Fruit fly (Drosophila melanogaster) whole organism, embryonic: ENCODE data around the gene CG16779.

Source experiments
- Adf1 ChIP-seq: fragments of 200-800 bp; sonication (Bioruptor generic); IDR thresholded peaks from 2 replicates; pipeline ENCODE4 v1.3.6; 2022; ENCODE audit warnings: missing biosample characterization, missing genetic modification characterization
- CG10543 ChIP-seq: fragments of 200-800 bp; sonication (Bioruptor generic); optimal IDR thresholded peaks from 3 replicates; lab custom pipeline; 2017; ENCODE audit warnings: missing biosample characterization, mild to moderate bottlenecking, missing genetic modification characterization, moderate library complexity
- CG12071 ChIP-seq: fragments of 200-800 bp; sonication (Bioruptor generic); optimal IDR thresholded peaks from 3 replicates; lab custom pipeline; 2018; ENCODE audit warnings: missing biosample characterization, mild to moderate bottlenecking, missing genetic modification characterization
- CG1233 ChIP-seq: fragments of 200-800 bp; sonication (Bioruptor generic); optimal IDR thresholded peaks from 4 replicates; lab custom pipeline; 2018; ENCODE audit warnings: missing biosample characterization, mild to moderate bottlenecking, missing genetic modification characterization
- CG12744 ChIP-seq: fragments of 200-800 bp; sonication (Bioruptor generic); optimal IDR thresholded peaks from 2 replicates; lab custom pipeline; 2016; ENCODE audit warnings: missing biosample characterization, missing genetic modification characterization
- CG12769 ChIP-seq: fragments of 200-800 bp; sonication (Bioruptor generic); optimal IDR thresholded peaks from 2 replicates; lab custom pipeline; 2019; ENCODE audit warnings: missing biosample characterization, mild to moderate bottlenecking, missing genetic modification characterization, moderate library complexity
- CG13287 ChIP-seq: fragments of 200-800 bp; sonication (Bioruptor generic); IDR thresholded peaks from 2 replicates; pipeline ENCODE4 v1.3.6; 2022; ENCODE audit warnings: missing biosample characterization, missing genetic modification characterization; ENCODE audit not compliant: partially characterized antibody
- CG13894 ChIP-seq: fragments of 200-800 bp; sonication (Bioruptor generic); optimal IDR thresholded peaks from 3 replicates; lab custom pipeline; 2018; ENCODE audit warnings: missing biosample characterization, mild to moderate bottlenecking, missing genetic modification characterization, moderate library complexity
- CG16779 ChIP-seq: fragments of 200-800 bp; sonication (Bioruptor generic); IDR thresholded peaks from 2 replicates; pipeline ENCODE4 v1.3.6; 2022; ENCODE audit warnings: missing biosample characterization, missing genetic modification characterization
- CG17385 ChIP-seq: fragments of 200-800 bp; sonication (Bioruptor generic); optimal IDR thresholded peaks from 3 replicates; lab custom pipeline; 2018; ENCODE audit warnings: missing biosample characterization, mild to moderate bottlenecking, missing genetic modification characterization
- CG17829 ChIP-seq: fragments of 200-800 bp; optimal IDR thresholded peaks from 2 replicates; lab custom pipeline; 2019; ENCODE audit warnings: missing biosample characterization, mild to moderate bottlenecking, missing genetic modification characterization, moderate library complexity
- CG1832 ChIP-seq: fragments of 200-800 bp; sonication (Bioruptor generic); optimal IDR thresholded peaks from 2 replicates; lab custom pipeline; 2017; ENCODE audit warnings: missing biosample characterization, mild to moderate bottlenecking, missing genetic modification characterization, inconsistent platforms
- CG18599 ChIP-seq: fragments of 200-800 bp; sonication (Bioruptor generic); optimal IDR thresholded peaks from 3 replicates; lab custom pipeline; 2017; ENCODE audit warnings: missing biosample characterization, missing genetic modification characterization, mild to moderate bottlenecking, moderate library complexity, missing genetic modification reagents
- CG31365 ChIP-seq: fragments of 200-800 bp; sonication (Bioruptor generic); optimal IDR thresholded peaks from 2 replicates; lab custom pipeline; 2018; ENCODE audit warnings: missing biosample characterization, mild to moderate bottlenecking, missing genetic modification characterization
- CG32532 ChIP-seq: fragments of 200-800 bp; sonication (Bioruptor generic); IDR thresholded peaks from 2 replicates; pipeline ENCODE4 v1.3.6; 2022; ENCODE audit warnings: missing biosample characterization, missing genetic modification characterization
- CG6854 ChIP-seq: fragments of 200-800 bp; sonication (Bioruptor generic); optimal IDR thresholded peaks from 3 replicates; lab custom pipeline; 2017; ENCODE audit warnings: missing biosample characterization, mild to moderate bottlenecking, missing genetic modification characterization
- CG8290 ChIP-seq, 3 experiments: fragments of 200-800 bp; sonication (Bioruptor generic); optimal IDR thresholded peaks; 2 replicates each; lab custom pipeline; 2016 to 2019; ENCODE audit warnings: missing biosample characterization in 3 of 3, missing genetic modification characterization in 3 of 3, mild to moderate bottlenecking in 2 of 3, moderate library complexity in 1 of 3
- CG9932 ChIP-seq: fragments of 200-800 bp; sonication (Bioruptor generic); IDR thresholded peaks from 2 replicates; pipeline ENCODE4 v1.3.6; 2022; ENCODE audit warnings: missing biosample characterization, missing genetic modification characterization
- Deaf1 ChIP-seq: fragments of 200-800 bp; optimal IDR thresholded peaks from 3 replicates; lab custom pipeline; 2019; ENCODE audit warnings: missing biosample characterization, mild to moderate bottlenecking, missing genetic modification characterization, moderate library complexity
- Dek ChIP-seq: fragments of 200-800 bp; sonication (Bioruptor generic); optimal IDR thresholded peaks from 3 replicates; lab custom pipeline; 2019; ENCODE audit warnings: missing biosample characterization, mild to moderate bottlenecking, missing genetic modification characterization, moderate library complexity
- Eip74EF ChIP-seq, 2 experiments: fragments of 200-800 bp in 1 of 2; fragments of >200 bp in 1 of 2; sonication (Bioruptor generic) in 1 of 2; optimal IDR thresholded peaks; 2 replicates each; lab custom pipeline; 2017 to 2019; ENCODE audit warnings: missing biosample characterization in 2 of 2, missing genetic modification characterization in 2 of 2, mild to moderate bottlenecking in 1 of 2, moderate library complexity in 1 of 2
- Fer1 ChIP-seq: fragments of 200-800 bp; sonication (Bioruptor generic); optimal IDR thresholded peaks from 2 replicates; lab custom pipeline; 2017; ENCODE audit warnings: missing biosample characterization, mild to moderate bottlenecking, missing genetic modification characterization
- Hey ChIP-seq: fragments of 200-800 bp; sonication (Bioruptor generic); optimal IDR thresholded peaks from 3 replicates; lab custom pipeline; 2018; ENCODE audit warnings: missing biosample characterization, mild to moderate bottlenecking, missing genetic modification characterization
- Hr51 ChIP-seq, 2 experiments: fragments of 200-800 bp; sonication (Bioruptor generic); optimal IDR thresholded peaks; 2 replicates in 1 of 2; 3 replicates in 1 of 2; lab custom pipeline; 2016 to 2018; ENCODE audit warnings: missing biosample characterization in 2 of 2, missing genetic modification characterization in 2 of 2, mild to moderate bottlenecking in 1 of 2, moderate library complexity in 1 of 2
- Lhr ChIP-seq: fragments of 200-800 bp; sonication (Bioruptor generic); optimal IDR thresholded peaks from 3 replicates; lab custom pipeline; 2017; ENCODE audit warnings: mild to moderate bottlenecking, missing biosample characterization, missing genetic modification reagents, missing genetic modification characterization
- Med ChIP-seq: fragments of 200-800 bp; sonication (Bioruptor generic); peaks from one replicate; lab custom pipeline; 2016; ENCODE audit warnings: missing biosample characterization, missing genetic modification characterization, mild to moderate bottlenecking, inconsistent platforms, moderate library complexity
- Myb ChIP-seq: fragments of 200-800 bp; sonication (Bioruptor generic); optimal IDR thresholded peaks from 2 replicates; lab custom pipeline; 2016; ENCODE audit warnings: missing biosample characterization, missing genetic modification characterization
- Sin3A ChIP-seq: fragments of >200 bp; optimal IDR thresholded peaks from 2 replicates; lab custom pipeline; 2018
- Six4 ChIP-seq: fragments of 200-800 bp; sonication (Bioruptor generic); optimal IDR thresholded peaks from 2 replicates; lab custom pipeline; 2016; ENCODE audit warnings: missing biosample characterization, missing genetic modification characterization
- abd-A ChIP-seq: fragments of 200-800 bp; sonication (Bioruptor generic); optimal IDR thresholded peaks from 3 replicates; lab custom pipeline; 2019; ENCODE audit warnings: missing biosample characterization, mild to moderate bottlenecking, missing genetic modification characterization, moderate library complexity
- amos ChIP-seq: fragments of 200-800 bp; sonication (Bioruptor generic); IDR thresholded peaks from 2 replicates; pipeline ENCODE4 v1.3.6; 2022; ENCODE audit warnings: missing biosample characterization, missing genetic modification characterization; ENCODE audit not compliant: partially characterized antibody
- aop ChIP-seq: fragments of 200-800 bp; sonication (Bioruptor generic); IDR thresholded peaks from 2 replicates; pipeline ENCODE4 v1.3.6; 2022; ENCODE audit warnings: missing biosample characterization, missing genetic modification characterization
- cg ChIP-seq: fragments of 200-800 bp; sonication (Bioruptor generic); optimal IDR thresholded peaks from 3 replicates; lab custom pipeline; 2019; ENCODE audit warnings: missing biosample characterization, mild to moderate bottlenecking, missing genetic modification characterization, moderate library complexity
- chif ChIP-seq, 2 experiments: fragments of 200-800 bp; sonication (Bioruptor generic); optimal IDR thresholded peaks; 3 replicates each; lab custom pipeline; 2016; ENCODE audit warnings: missing biosample characterization in 2 of 2, missing genetic modification characterization in 2 of 2
- ci ChIP-seq: fragments of 200-800 bp; sonication (Bioruptor generic); IDR thresholded peaks from 3 replicates; pipeline ENCODE4 v1.3.6; 2022; ENCODE audit warnings: missing biosample characterization, missing genetic modification characterization
- crol ChIP-seq: fragments of 200-800 bp; sonication (Bioruptor generic); IDR thresholded peaks from 2 replicates; pipeline ENCODE4 v1.3.6; 2022; ENCODE audit warnings: missing biosample characterization, missing genetic modification characterization
- cwo ChIP-seq: fragments of 200-800 bp; sonication (Bioruptor generic); optimal IDR thresholded peaks from 3 replicates; lab custom pipeline; 2017; ENCODE audit warnings: missing biosample characterization, missing genetic modification characterization, mild to moderate bottlenecking, moderate library complexity, missing genetic modification reagents
- dmrt99B ChIP-seq: fragments of 200-800 bp; sonication (Bioruptor generic); optimal IDR thresholded peaks from 2 replicates; lab custom pipeline; 2018; ENCODE audit warnings: missing biosample characterization, mild to moderate bottlenecking, missing genetic modification characterization, moderate library complexity
- exex ChIP-seq: fragments of 200-800 bp; sonication (Bioruptor generic); optimal IDR thresholded peaks from 4 replicates; lab custom pipeline; 2018; ENCODE audit warnings: missing biosample characterization, mild to moderate bottlenecking, missing genetic modification characterization, moderate library complexity
- gsb-n ChIP-seq: fragments of 200-800 bp; sonication (Bioruptor generic); optimal IDR thresholded peaks from 3 replicates; lab custom pipeline; 2018; ENCODE audit warnings: missing biosample characterization, mild to moderate bottlenecking, missing genetic modification characterization
- mirr ChIP-seq: fragments of 200-800 bp; sonication (Bioruptor generic); optimal IDR thresholded peaks from 3 replicates; lab custom pipeline; 2018; ENCODE audit warnings: missing biosample characterization, mild to moderate bottlenecking, missing genetic modification characterization
- mld ChIP-seq: fragments of 200-800 bp; sonication (Bioruptor generic); IDR thresholded peaks from 3 replicates; pipeline ENCODE4 v1.3.6; 2022; ENCODE audit warnings: missing biosample characterization, missing genetic modification characterization; ENCODE audit not compliant: partially characterized antibody
- nau ChIP-seq: fragments of 200-800 bp; sonication (Bioruptor generic); optimal IDR thresholded peaks from 3 replicates; lab custom pipeline; 2017; ENCODE audit warnings: missing biosample characterization, mild to moderate bottlenecking, missing genetic modification characterization, missing genetic modification reagents
- row ChIP-seq: fragments of 200-800 bp; sonication (Bioruptor generic); IDR thresholded peaks from 3 replicates; pipeline ENCODE4 v1.3.6; 2022; ENCODE audit warnings: missing biosample characterization, missing genetic modification characterization
- scrt ChIP-seq: fragments of 200-800 bp; sonication (Bioruptor generic); optimal IDR thresholded peaks from 2 replicates; lab custom pipeline; 2018; ENCODE audit warnings: missing biosample characterization, mild to moderate bottlenecking, missing genetic modification characterization, moderate library complexity
- sob ChIP-seq: fragments of 200-800 bp; sonication (Bioruptor generic); IDR thresholded peaks from 2 replicates; pipeline ENCODE4 v1.3.6; 2022; ENCODE audit warnings: missing biosample characterization, missing genetic modification characterization
- zen ChIP-seq: fragments of 200-800 bp; sonication (Bioruptor generic); optimal IDR thresholded peaks from 3 replicates; lab custom pipeline; 2018; ENCODE audit warnings: missing biosample characterization, mild to moderate bottlenecking, missing genetic modification characterization, moderate library complexity

CG16779 gene

dm6 chr3R:9491065-9491567, 2.4 kb downstream of the CG16779 start:
- TF ChIP-seq cwo (GFP tag; lab: Kevin White, UChicago) (peak; percentile 7), CG32532 (GFP tag; lab: Robert Waterston, UW) (0 out of 2 replicates have a peak, but pooled peaks have one; percentile 26), CG13894 (peak; percentile 75), cg (peak; percentile 35), CG16779 (GFP tag; lab: Robert Waterston, UW) (peak; percentile 69; the same call in 1 of the 2 replicates), scrt (GFP tag; lab: Kevin White, UChicago) (peak; percentile 43), abd-A (tag; lab: Kevin White, UChicago) (peak; percentile 100), row (GFP tag; lab: Robert Waterston, UW) (0 out of 3 replicates have a peak, but pooled peaks have one; percentile 6), exex (tag; lab: Kevin White, UChicago) (peak; percentile 26), CG9932 (GFP tag; lab: Robert Waterston, UW) (peak; percentile 16; the same call in 1 of the 2 replicates), CG8290 (GFP tag; optimal IDR thresholded peaks at IDR 0.05; lab: Kevin White, UChicago) (no peak), CG8290 (tag; optimal IDR thresholded peaks at IDR 0.05; lab: Kevin White, UChicago) (peak in 1 of 2 experiments; percentile 18), gsb-n (tag; lab: Kevin White, UChicago) (no peak), Lhr (GFP tag; lab: Kevin White, UChicago) (no peak), Deaf1 (tag; lab: Kevin White, UChicago) (peak; percentile 87), aop (GFP tag; lab: Robert Waterston, UW) (no peak), crol (peak; percentile 90), Dek (no peak), CG1832 (GFP tag; lab: Kevin White, UChicago) (peak; percentile 20), zen (tag; lab: Kevin White, UChicago) (no peak), CG12744 (GFP tag; lab: Kevin White, UChicago) (no peak), CG17829 (tag; lab: Kevin White, UChicago) (no peak), CG12769 (tag; lab: Kevin White, UChicago) (no peak), Sin3A (lab: Kevin White, UChicago) (no peak), Six4 (GFP tag; lab: Kevin White, UChicago) (no peak), CG1233 (GFP tag; lab: Kevin White, UChicago) (no peak), CG17385 (GFP tag; lab: Kevin White, UChicago) (no peak), CG6854 (GFP tag; lab: Kevin White, UChicago) (peak; percentile 32), mirr (GFP tag; lab: Kevin White, UChicago) (peak; percentile 75), sob (no peak), Hey (tag; lab: Kevin White, UChicago) (peak; percentile 24), ci (GFP tag; lab: Robert Waterston, UW) (0 out of 3 replicates have a peak, but pooled peaks have one; percentile 23), CG18599 (peak; percentile 35), amos (GFP tag; lab: Robert Waterston, UW) (peak; percentile 18; the same call in 1 of the 2 replicates), Fer1 (GFP tag; lab: Kevin White, UChicago) (peak; percentile 34), Adf1 (GFP tag; lab: Robert Waterston, UW) (peak; percentile 25; the same call in 1 of the 2 replicates), Myb (GFP tag; lab: Kevin White, UChicago) (no peak), Med (GFP tag; lab: Kevin White, UChicago) (peak; percentile 48), chif (GFP tag; optimal IDR thresholded peaks at IDR 0.05; lab: Kevin White, UChicago) (no peak), CG10543 (peak; percentile 77), CG31365 (tag; lab: Kevin White, UChicago) (no peak), mld (GFP tag; lab: Robert Waterston, UW) (no peak), CG12071 (GFP tag; lab: Kevin White, UChicago) (peak; percentile 44), CG13287 (no peak), dmrt99B (tag; lab: Kevin White, UChicago) (no peak), Eip74EF (GFP tag; optimal IDR thresholded peaks at IDR 0.05; lab: Kevin White, UChicago) (no peak), Hr51 (GFP tag; optimal IDR thresholded peaks at IDR 0.05; lab: Kevin White, UChicago) (peak in 1 of 2 experiments; percentile 71), nau (GFP tag; lab: Kevin White, UChicago) (no peak)
